Fruit fly (Drosophila melanogaster) whole organism, embryonic: ENCODE data around the gene CG43120.

Experiments
- Adf1 ChIP-seq: fragments of 200-800 bp; sonication (Bioruptor generic); IDR thresholded peaks from 2 replicates; pipeline ENCODE4 v1.3.6; 2022; ENCODE audit warnings: missing biosample characterization, missing genetic modification characterization
- Aef1 ChIP-seq: fragments of 200-800 bp; sonication (Bioruptor generic); IDR thresholded peaks from 3 replicates; pipeline ENCODE4 v1.3.6; 2022; ENCODE audit warnings: missing biosample characterization, missing genetic modification characterization
- Atf3 ChIP-seq: fragments of 200-800 bp; sonication (Bioruptor generic); optimal IDR thresholded peaks from 3 replicates; lab custom pipeline; 2016; ENCODE audit warnings: missing biosample characterization, missing genetic modification characterization
- BtbVII ChIP-seq: fragments of 200-800 bp; sonication (Bioruptor generic); optimal IDR thresholded peaks from 3 replicates; lab custom pipeline; 2017; ENCODE audit warnings: missing biosample characterization, mild to moderate bottlenecking, missing genetic modification characterization
- CG10147 ChIP-seq: fragments of 200-800 bp; sonication (Bioruptor generic); optimal IDR thresholded peaks from 2 replicates; lab custom pipeline; 2019; ENCODE audit warnings: missing biosample characterization, mild to moderate bottlenecking, missing genetic modification characterization, moderate library complexity
- CG10959 ChIP-seq: fragments of 200-800 bp; sonication (Bioruptor generic); IDR thresholded peaks from 2 replicates; pipeline ENCODE4 v1.3.6; 2022; ENCODE audit warnings: missing biosample characterization, missing genetic modification characterization
- CG11093 ChIP-seq: fragments of 200-800 bp; sonication (Bioruptor generic); IDR thresholded peaks from 3 replicates; pipeline ENCODE4 v1.3.6; 2022; ENCODE audit warnings: missing biosample characterization, missing genetic modification characterization
- CG11398 ChIP-seq: fragments of 200-800 bp; sonication (Bioruptor generic); optimal IDR thresholded peaks from 2 replicates; lab custom pipeline; 2016; ENCODE audit warnings: missing biosample characterization, missing genetic modification characterization
- CG11696 ChIP-seq: fragments of 200-800 bp; sonication (Bioruptor generic); IDR thresholded peaks from 2 replicates; pipeline ENCODE4 v1.3.6; 2022; ENCODE audit warnings: missing biosample characterization, missing genetic modification characterization
- CG13296 ChIP-seq: fragments of 200-800 bp; sonication (Bioruptor generic); optimal IDR thresholded peaks from 3 replicates; lab custom pipeline; 2018; ENCODE audit warnings: missing biosample characterization, mild to moderate bottlenecking, missing genetic modification characterization
- CG13894 ChIP-seq: fragments of 200-800 bp; sonication (Bioruptor generic); optimal IDR thresholded peaks from 3 replicates; lab custom pipeline; 2018; ENCODE audit warnings: missing biosample characterization, mild to moderate bottlenecking, missing genetic modification characterization, moderate library complexity
- CG17912 ChIP-seq: fragments of 200-800 bp; sonication (Bioruptor generic); optimal IDR thresholded peaks from 2 replicates; lab custom pipeline; 2018; ENCODE audit warnings: missing biosample characterization, mild to moderate bottlenecking, missing genetic modification characterization
- CG18262 ChIP-seq: fragments of 200-800 bp; optimal IDR thresholded peaks from 3 replicates; lab custom pipeline; 2019; ENCODE audit warnings: missing biosample characterization, mild to moderate bottlenecking, missing genetic modification characterization, moderate library complexity
- CG30403 ChIP-seq: fragments of 200-800 bp; sonication (Bioruptor generic); optimal IDR thresholded peaks from 3 replicates; lab custom pipeline; 2016; ENCODE audit warnings: missing biosample characterization, missing genetic modification characterization
- CG31365 ChIP-seq: fragments of 200-800 bp; sonication (Bioruptor generic); optimal IDR thresholded peaks from 2 replicates; lab custom pipeline; 2018; ENCODE audit warnings: missing biosample characterization, mild to moderate bottlenecking, missing genetic modification characterization
- CG32772 ChIP-seq: fragments of 200-800 bp; sonication (Bioruptor generic); IDR thresholded peaks from 2 replicates; pipeline ENCODE4 v1.3.6; 2022; ENCODE audit warnings: missing biosample characterization, missing genetic modification characterization
- CG34422 ChIP-seq: fragments of 200-800 bp; sonication (Bioruptor generic); IDR thresholded peaks from 3 replicates; pipeline ENCODE4 v1.3.6; 2022; ENCODE audit warnings: missing biosample characterization, missing genetic modification characterization
- CG4730 ChIP-seq: fragments of 200-800 bp; sonication (Bioruptor generic); IDR thresholded peaks from 2 replicates; pipeline ENCODE4 v1.3.6; 2022; ENCODE audit warnings: missing biosample characterization, missing genetic modification characterization
- CG4854 ChIP-seq: fragments of 200-800 bp; sonication (Bioruptor generic); optimal IDR thresholded peaks from 2 replicates; lab custom pipeline; 2016; ENCODE audit warnings: missing biosample characterization, missing genetic modification characterization, inconsistent platforms
- CG5245 ChIP-seq: fragments of 200-800 bp; sonication (Bioruptor generic); optimal IDR thresholded peaks from 3 replicates; lab custom pipeline; 2016; ENCODE audit warnings: missing biosample characterization, missing genetic modification characterization
- CG6175 ChIP-seq: fragments of 200-800 bp; sonication (Bioruptor generic); IDR thresholded peaks from 3 replicates; pipeline ENCODE4 v1.3.6; 2022; ENCODE audit warnings: missing biosample characterization, missing genetic modification characterization
- CG6254 ChIP-seq: fragments of 200-800 bp; sonication (Bioruptor generic); optimal IDR thresholded peaks from 3 replicates; lab custom pipeline; 2017; ENCODE audit warnings: mild to moderate bottlenecking, missing biosample characterization, missing genetic modification reagents, missing genetic modification characterization
- CG6683 ChIP-seq: fragments of 200-800 bp; sonication (Bioruptor generic); optimal IDR thresholded peaks from 2 replicates; lab custom pipeline; 2017; ENCODE audit warnings: missing biosample characterization, mild to moderate bottlenecking, missing genetic modification characterization, missing genetic modification reagents
- CG7372 ChIP-seq: fragments of 200-800 bp; sonication (Bioruptor generic); IDR thresholded peaks from 2 replicates; pipeline ENCODE4 v1.3.6; 2022; ENCODE audit warnings: missing biosample characterization, missing genetic modification characterization
- CG8924 ChIP-seq: fragments of 200-800 bp; optimal IDR thresholded peaks from 3 replicates; lab custom pipeline; 2019; ENCODE audit warnings: missing biosample characterization, mild to moderate bottlenecking, missing genetic modification characterization, moderate library complexity
- Dbx ChIP-seq: fragments of 200-800 bp; sonication (Bioruptor generic); IDR thresholded peaks from 3 replicates; pipeline ENCODE4 v1.3.6; 2022; ENCODE audit warnings: missing biosample characterization, missing genetic modification characterization
- Dp ChIP-seq: fragments of 200-800 bp; sonication (Bioruptor generic); optimal IDR thresholded peaks from 2 replicates; lab custom pipeline; 2018; ENCODE audit warnings: missing biosample characterization, mild to moderate bottlenecking, missing genetic modification characterization, moderate library complexity
- HLH3B ChIP-seq: fragments of 200-800 bp; sonication (Bioruptor generic); IDR thresholded peaks from 2 replicates; pipeline ENCODE4 v1.3.6; 2022; ENCODE audit warnings: missing biosample characterization, missing genetic modification characterization
- Hand ChIP-seq: fragments of 200-800 bp; sonication (Bioruptor generic); optimal IDR thresholded peaks from 2 replicates; lab custom pipeline; 2017; ENCODE audit warnings: mild to moderate bottlenecking, missing biosample characterization, missing genetic modification reagents, missing genetic modification characterization
- Mes4 ChIP-seq: fragments of 200-800 bp; sonication (Bioruptor generic); optimal IDR thresholded peaks from 2 replicates; lab custom pipeline; 2016; ENCODE audit warnings: missing biosample characterization, missing genetic modification characterization
- Myb ChIP-seq: fragments of 200-800 bp; sonication (Bioruptor generic); optimal IDR thresholded peaks from 2 replicates; lab custom pipeline; 2016; ENCODE audit warnings: missing biosample characterization, missing genetic modification characterization
- NC2α ChIP-seq: fragments of 200-800 bp; sonication (Bioruptor generic); optimal IDR thresholded peaks from 2 replicates; lab custom pipeline; 2016; ENCODE audit warnings: missing biosample characterization, missing genetic modification characterization
- Sox100B ChIP-seq: fragments of 200-800 bp; sonication (Bioruptor generic); optimal IDR thresholded peaks from 3 replicates; lab custom pipeline; 2018; ENCODE audit warnings: missing biosample characterization, mild to moderate bottlenecking, missing genetic modification characterization
- Vsx1 ChIP-seq: fragments of 200-800 bp; sonication (Bioruptor generic); optimal IDR thresholded peaks from 2 replicates; lab custom pipeline; 2017; ENCODE audit warnings: missing biosample characterization, mild to moderate bottlenecking, missing genetic modification characterization, missing genetic modification reagents
- az2 ChIP-seq: fragments of 200-800 bp; sonication (Bioruptor generic); optimal IDR thresholded peaks from 3 replicates; lab custom pipeline; 2016; ENCODE audit warnings: missing biosample characterization, missing genetic modification characterization
- disco-r ChIP-seq: fragments of 200-800 bp; sonication (Bioruptor generic); optimal IDR thresholded peaks from 2 replicates; lab custom pipeline; 2016; ENCODE audit warnings: missing biosample characterization, missing genetic modification characterization
- dpn ChIP-seq, 2 experiments: fragments of 200-800 bp; sonication (Bioruptor generic); optimal IDR thresholded peaks; 3 replicates each; lab custom pipeline; 2016; ENCODE audit warnings: missing biosample characterization in 2 of 2, missing genetic modification characterization in 2 of 2
- fd64A ChIP-seq: fragments of 200-800 bp; sonication (Bioruptor generic); optimal IDR thresholded peaks from 3 replicates; lab custom pipeline; 2018; ENCODE audit warnings: missing biosample characterization, mild to moderate bottlenecking, missing genetic modification characterization
- gfzf ChIP-seq: fragments of 200-800 bp; sonication (Bioruptor generic); optimal IDR thresholded peaks from 2 replicates; lab custom pipeline; 2016; ENCODE audit warnings: missing biosample characterization, mild to moderate bottlenecking, missing genetic modification characterization, moderate library complexity
- gsb-n ChIP-seq: fragments of 200-800 bp; sonication (Bioruptor generic); optimal IDR thresholded peaks from 3 replicates; lab custom pipeline; 2018; ENCODE audit warnings: missing biosample characterization, mild to moderate bottlenecking, missing genetic modification characterization
- lilli ChIP-seq: fragments of 200-800 bp; sonication (Bioruptor generic); optimal IDR thresholded peaks from 3 replicates; lab custom pipeline; 2016; ENCODE audit warnings: missing biosample characterization, missing genetic modification characterization
- nom ChIP-seq: fragments of 200-800 bp; sonication (Bioruptor generic); optimal IDR thresholded peaks from 2 replicates; lab custom pipeline; 2017; ENCODE audit warnings: missing biosample characterization, missing genetic modification characterization, mild to moderate bottlenecking, moderate library complexity, missing genetic modification reagents
- phol ChIP-seq: fragments of 200-800 bp; sonication (Bioruptor generic); optimal IDR thresholded peaks from 3 replicates; lab custom pipeline; 2018; ENCODE audit warnings: missing biosample characterization, mild to moderate bottlenecking, missing genetic modification characterization, moderate library complexity
- pita ChIP-seq: fragments of 200-800 bp; sonication (Bioruptor generic); optimal IDR thresholded peaks from 2 replicates; lab custom pipeline; 2017; ENCODE audit warnings: missing biosample characterization, mild to moderate bottlenecking, missing genetic modification characterization
- psq ChIP-seq: fragments of 200-800 bp; sonication (Bioruptor generic); optimal IDR thresholded peaks from 2 replicates; lab custom pipeline; 2017; ENCODE audit warnings: missing biosample characterization, missing genetic modification characterization
- sd ChIP-seq: fragments of 200-800 bp; sonication (Bioruptor generic); optimal IDR thresholded peaks from 3 replicates; lab custom pipeline; 2018; ENCODE audit warnings: missing biosample characterization, mild to moderate bottlenecking, missing genetic modification characterization, moderate library complexity
- sim ChIP-seq: fragments of 200-800 bp; sonication (Bioruptor generic); IDR thresholded peaks from 2 replicates; pipeline ENCODE4 v1.3.6; 2022; ENCODE audit warnings: missing biosample characterization, missing genetic modification characterization
- slbo ChIP-seq: fragments of 200-800 bp; sonication (Bioruptor generic); IDR thresholded peaks from 2 replicates; pipeline ENCODE4 v1.3.6; 2022; ENCODE audit warnings: missing biosample characterization, missing genetic modification characterization
- ssp ChIP-seq: fragments of 200-800 bp; sonication (Bioruptor generic); IDR thresholded peaks from 2 replicates; pipeline ENCODE4 v1.3.6; 2022; ENCODE audit warnings: missing biosample characterization, missing genetic modification characterization
- tin ChIP-seq: fragments of 200-800 bp; sonication (Bioruptor generic); optimal IDR thresholded peaks from 3 replicates; lab custom pipeline; 2016; ENCODE audit warnings: missing biosample characterization, missing genetic modification characterization
- twi ChIP-seq: fragments of 200-800 bp; optimal IDR thresholded peaks from 2 replicates; lab custom pipeline; 2019; ENCODE audit warnings: missing biosample characterization, mild to moderate bottlenecking, missing genetic modification characterization, moderate library complexity
- zfh1 ChIP-seq: fragments of 200-800 bp; sonication (Bioruptor generic); IDR thresholded peaks from 3 replicates; pipeline ENCODE4 v1.3.6; 2022; ENCODE audit warnings: missing biosample characterization, missing genetic modification characterization

Gene CG43120

DNA sequence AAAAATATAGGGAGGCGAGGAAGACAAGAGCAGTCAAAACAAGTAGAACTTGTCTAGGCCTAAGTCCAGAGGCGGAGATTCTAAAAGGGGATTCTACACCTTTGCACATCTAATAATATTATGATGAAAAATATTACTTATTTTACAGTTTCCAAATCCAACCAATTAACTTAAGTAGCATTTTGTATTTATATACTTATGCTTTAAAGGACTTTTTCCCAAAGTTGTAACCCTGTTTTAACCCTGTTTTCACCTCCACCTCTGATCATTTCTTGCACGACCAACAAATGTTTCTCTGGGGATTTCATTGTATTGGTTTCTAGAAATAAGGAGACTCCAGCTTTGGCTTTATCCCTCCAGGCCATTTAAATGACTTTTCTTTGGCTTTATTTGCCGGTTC lies 45.8 kb upstream of the CG43120 start (continued):
- no peak for TF ChIP-seq Myb (GFP tag; lab: Kevin White, UChicago)
- no peak for TF ChIP-seq Atf3
- TF ChIP-seq CG13894 (tag; lab: Kevin White, UChicago) = peak; percentile 51
- TF ChIP-seq Dbx = peak; percentile 83
- TF ChIP-seq HLH3B (GFP tag; lab: Robert Waterston, UW) = 0 out of 2 replicates have a peak, but pooled peaks have one; percentile 6
- TF ChIP-seq zfh1 = peak; percentile 69
- peak; percentile 77; the same call in 2 of the 3 replicates for TF ChIP-seq CG6175 (GFP tag; lab: Robert Waterston, UW)
- TF ChIP-seq dpn (GFP tag; optimal IDR thresholded peaks at IDR 0.05; lab: Kevin White, UChicago) = no peak
- no peak for TF ChIP-seq gfzf (GFP tag; lab: Kevin White, UChicago)
- no peak for TF ChIP-seq Adf1
- peak; percentile 68 for TF ChIP-seq CG10959
- TF ChIP-seq NC2α (GFP tag; lab: Kevin White, UChicago) = no peak
- TF ChIP-seq tin (GFP tag; lab: Kevin White, UChicago) = peak; percentile 40
- no peak for TF ChIP-seq psq
- peak; percentile 47 for TF ChIP-seq BtbVII (GFP tag; lab: Kevin White, UChicago)
- TF ChIP-seq sim (GFP tag; lab: Robert Waterston, UW) = peak; percentile 63; the same call in 1 of the 2 replicates
- TF ChIP-seq sd (tag; lab: Kevin White, UChicago) = no peak
- TF ChIP-seq CG8924 (tag; lab: Kevin White, UChicago) = peak; percentile 31
- TF ChIP-seq CG11093 (GFP tag; lab: Robert Waterston, UW) = 0 out of 3 replicates have a peak, but pooled peaks have one; percentile 36
- no peak for TF ChIP-seq CG17912 (GFP tag; lab: Kevin White, UChicago)
- TF ChIP-seq CG13296 (GFP tag; lab: Kevin White, UChicago) = no peak
- TF ChIP-seq CG31365 (tag; lab: Kevin White, UChicago) = no peak
- TF ChIP-seq Mes4 (GFP tag; lab: Kevin White, UChicago) = no peak
- no peak for TF ChIP-seq CG34422 (GFP tag; lab: Robert Waterston, UW)
- peak; percentile 26 for TF ChIP-seq Sox100B (GFP tag; lab: Kevin White, UChicago)
- TF ChIP-seq ssp = no peak; the same call in 1 of the 2 replicates
- TF ChIP-seq gsb-n (tag; lab: Kevin White, UChicago) = no peak
- TF ChIP-seq CG32772 (GFP tag; lab: Robert Waterston, UW) = peak; percentile 74
- TF ChIP-seq CG6254 (GFP tag; lab: Kevin White, UChicago) = peak; percentile 7
- no peak for TF ChIP-seq twi (tag; lab: Kevin White, UChicago)
- peak; percentile 46; the same call in 1 of the 2 replicates for TF ChIP-seq CG11696 (GFP tag; lab: Robert Waterston, UW)
- TF ChIP-seq CG4730 = peak; percentile 38
- TF ChIP-seq pita (GFP tag; lab: Kevin White, UChicago) = no peak
- TF ChIP-seq disco-r (GFP tag; lab: Kevin White, UChicago) = no peak
- TF ChIP-seq CG7372 (GFP tag; lab: Robert Waterston, UW) = no peak; the same call in 1 of the 2 replicates
- TF ChIP-seq CG10147 (GFP tag; lab: Kevin White, UChicago) = peak; percentile 63
- no peak for TF ChIP-seq CG11398
- TF ChIP-seq Hand = no peak
- TF ChIP-seq CG4854 = no peak
- TF ChIP-seq az2 = no peak
- TF ChIP-seq Dp (GFP tag; lab: Kevin White, UChicago) = no peak
- TF ChIP-seq lilli (GFP tag; lab: Kevin White, UChicago) = peak; percentile 48
- TF ChIP-seq CG30403 (GFP tag; lab: Kevin White, UChicago) = peak; percentile 7
- peak; percentile 22 for TF ChIP-seq nom (GFP tag; lab: Kevin White, UChicago)
- peak; percentile 78 for TF ChIP-seq CG18262 (tag; lab: Kevin White, UChicago)
- TF ChIP-seq CG5245 (GFP tag; lab: Kevin White, UChicago) = peak; percentile 16
- TF ChIP-seq CG6683 (GFP tag; lab: Kevin White, UChicago) = no peak
- no peak for TF ChIP-seq fd64A (GFP tag; lab: Kevin White, UChicago)
- peak; percentile 77 for TF ChIP-seq slbo (GFP tag; lab: Robert Waterston, UW)
- no peak for TF ChIP-seq Vsx1 (GFP tag; lab: Kevin White, UChicago)
- TF ChIP-seq phol (tag; lab: Kevin White, UChicago) = peak; percentile 61
- TF ChIP-seq Aef1 (GFP tag; lab: Robert Waterston, UW) = no peak
